Fruit fly (Drosophila melanogaster) whole organism, embryonic: ENCODE measurements around the gene CG11550.

Source experiments
- ATbp ChIP-seq: fragments of 200-800 bp; sonication (Bioruptor generic); optimal IDR thresholded peaks from 2 replicates; lab custom pipeline; 2017; ENCODE audit warnings: missing biosample characterization, mild to moderate bottlenecking, missing genetic modification characterization, missing genetic modification reagents
- Adf1 ChIP-seq: fragments of 200-800 bp; sonication (Bioruptor generic); IDR thresholded peaks from 2 replicates; pipeline ENCODE4 v1.3.6; 2022; ENCODE audit warnings: missing biosample characterization, missing genetic modification characterization
- Antp ChIP-seq: fragments of 200-800 bp; sonication (Bioruptor generic); optimal IDR thresholded peaks from 3 replicates; lab custom pipeline; 2016; ENCODE audit warnings: missing biosample characterization, missing genetic modification characterization
- Asciz ChIP-seq: fragments of 200-800 bp; sonication (Bioruptor generic); optimal IDR thresholded peaks from 2 replicates; lab custom pipeline; 2017; ENCODE audit warnings: missing biosample characterization, mild to moderate bottlenecking, missing genetic modification characterization, missing genetic modification reagents
- CG10959 ChIP-seq: fragments of 200-800 bp; sonication (Bioruptor generic); IDR thresholded peaks from 2 replicates; pipeline ENCODE4 v1.3.6; 2022; ENCODE audit warnings: missing biosample characterization, missing genetic modification characterization
- CG11456 ChIP-seq: fragments of 200-800 bp; sonication (Bioruptor generic); IDR thresholded peaks from 3 replicates; pipeline ENCODE4 v1.3.6; 2022; ENCODE audit warnings: missing biosample characterization, missing genetic modification characterization
- CG12155 ChIP-seq: fragments of 200-800 bp; sonication (Bioruptor generic); optimal IDR thresholded peaks from 3 replicates; lab custom pipeline; 2016; ENCODE audit warnings: missing biosample characterization, missing genetic modification characterization
- CG12391 ChIP-seq: fragments of 200-800 bp; sonication (Bioruptor generic); optimal IDR thresholded peaks from 3 replicates; lab custom pipeline; 2018; ENCODE audit warnings: missing biosample characterization, mild to moderate bottlenecking, missing genetic modification characterization, moderate library complexity
- CG17359 ChIP-seq: fragments of 200-800 bp; sonication (Bioruptor generic); optimal IDR thresholded peaks from 3 replicates; lab custom pipeline; 2018; ENCODE audit warnings: missing biosample characterization, mild to moderate bottlenecking, missing genetic modification characterization, moderate library complexity
- CG17361 ChIP-seq: fragments of 200-800 bp; sonication (Bioruptor generic); IDR thresholded peaks from 3 replicates; pipeline ENCODE4 v1.3.6; 2022; ENCODE audit warnings: missing biosample characterization, missing genetic modification characterization
- CG2875 ChIP-seq: fragments of 200-800 bp; sonication (Bioruptor generic); optimal IDR thresholded peaks from 2 replicates; lab custom pipeline; 2017; ENCODE audit warnings: missing biosample characterization, mild to moderate bottlenecking, missing genetic modification characterization, missing genetic modification reagents
- CG4360 ChIP-seq: fragments of 200-800 bp; sonication (Bioruptor generic); IDR thresholded peaks from 2 replicates; pipeline ENCODE4 v1.3.6; 2022; ENCODE audit warnings: missing biosample characterization, missing genetic modification characterization
- CG5953 ChIP-seq: fragments of 200-800 bp; sonication (Bioruptor generic); IDR thresholded peaks from 2 replicates; pipeline ENCODE4 v1.3.6; 2022; ENCODE audit warnings: missing biosample characterization, missing genetic modification characterization
- CG6175 ChIP-seq: fragments of 200-800 bp; sonication (Bioruptor generic); IDR thresholded peaks from 3 replicates; pipeline ENCODE4 v1.3.6; 2022; ENCODE audit warnings: missing biosample characterization, missing genetic modification characterization
- CG7271 ChIP-seq: fragments of 200-800 bp; sonication (Bioruptor generic); optimal IDR thresholded peaks from 2 replicates; lab custom pipeline; 2018; ENCODE audit warnings: missing biosample characterization, mild to moderate bottlenecking, missing genetic modification characterization, moderate library complexity
- CG7839 ChIP-seq: fragments of 200-800 bp; sonication (Bioruptor generic); optimal IDR thresholded peaks from 3 replicates; lab custom pipeline; 2018; ENCODE audit warnings: missing biosample characterization, mild to moderate bottlenecking, missing genetic modification characterization, moderate library complexity
- CG8924 ChIP-seq: fragments of 200-800 bp; optimal IDR thresholded peaks from 3 replicates; lab custom pipeline; 2019; ENCODE audit warnings: missing biosample characterization, mild to moderate bottlenecking, missing genetic modification characterization, moderate library complexity
- CG9727 ChIP-seq: fragments of 200-800 bp; sonication (Bioruptor generic); optimal IDR thresholded peaks from 3 replicates; lab custom pipeline; 2017; ENCODE audit warnings: missing biosample characterization, mild to moderate bottlenecking, missing genetic modification characterization
- CG9932 ChIP-seq: fragments of 200-800 bp; sonication (Bioruptor generic); IDR thresholded peaks from 2 replicates; pipeline ENCODE4 v1.3.6; 2022; ENCODE audit warnings: missing biosample characterization, missing genetic modification characterization
- Fer1 ChIP-seq: fragments of 200-800 bp; sonication (Bioruptor generic); optimal IDR thresholded peaks from 2 replicates; lab custom pipeline; 2017; ENCODE audit warnings: missing biosample characterization, mild to moderate bottlenecking, missing genetic modification characterization
- Gug ChIP-seq: fragments of 200-800 bp; sonication (Bioruptor generic); IDR thresholded peaks from 4 replicates; pipeline ENCODE4 v1.3.6; 2022; ENCODE audit warnings: missing biosample characterization, missing genetic modification characterization
- Hmr ChIP-seq: fragments of 200-800 bp; sonication (Bioruptor generic); optimal IDR thresholded peaks from 3 replicates; lab custom pipeline; 2017; ENCODE audit warnings: mild to moderate bottlenecking, missing biosample characterization, missing genetic modification reagents, missing genetic modification characterization
- Med ChIP-seq: fragments of 200-800 bp; sonication (Bioruptor generic); peaks from one replicate; lab custom pipeline; 2016; ENCODE audit warnings: missing biosample characterization, missing genetic modification characterization, mild to moderate bottlenecking, inconsistent platforms, moderate library complexity
- Meics ChIP-seq: fragments of 200-800 bp; sonication (Bioruptor generic); optimal IDR thresholded peaks from 2 replicates; lab custom pipeline; 2017; ENCODE audit warnings: missing biosample characterization, mild to moderate bottlenecking, missing genetic modification characterization
- Oli ChIP-seq: fragments of 200-800 bp; sonication (Bioruptor generic); optimal IDR thresholded peaks from 2 replicates; lab custom pipeline; 2018; ENCODE audit warnings: missing biosample characterization, mild to moderate bottlenecking, missing genetic modification characterization, moderate library complexity
- Pdp1 ChIP-seq, 2 experiments: fragments of 200-800 bp; sonication (Bioruptor generic); optimal IDR thresholded peaks; 3 replicates each; lab custom pipeline; 2016; ENCODE audit warnings: missing biosample characterization in 2 of 2, missing genetic modification characterization in 2 of 2, mild to moderate bottlenecking in 1 of 2, moderate library complexity in 1 of 2
- Poxn ChIP-seq: fragments of 200-800 bp; sonication (Bioruptor generic); IDR thresholded peaks from 2 replicates; pipeline ENCODE4 v1.3.6; 2022; ENCODE audit warnings: missing biosample characterization, missing genetic modification characterization
- Ptx1 ChIP-seq: fragments of 200-800 bp; sonication (Bioruptor generic); IDR thresholded peaks from 2 replicates; pipeline ENCODE4 v1.3.6; 2022; ENCODE audit warnings: missing biosample characterization, missing genetic modification characterization
- Side ChIP-seq: fragments of 200-800 bp; sonication (Bioruptor generic); optimal IDR thresholded peaks from 2 replicates; lab custom pipeline; 2016; ENCODE audit warnings: missing biosample characterization, missing genetic modification characterization
- Six4 ChIP-seq: fragments of 200-800 bp; sonication (Bioruptor generic); optimal IDR thresholded peaks from 2 replicates; lab custom pipeline; 2016; ENCODE audit warnings: missing biosample characterization, missing genetic modification characterization
- Sox102F ChIP-seq: fragments of 200-800 bp; sonication (Bioruptor generic); optimal IDR thresholded peaks from 2 replicates; lab custom pipeline; 2018; ENCODE audit warnings: missing biosample characterization, mild to moderate bottlenecking, missing genetic modification characterization, moderate library complexity
- Ssrp ChIP-seq: fragments of 200-800 bp; sonication (Bioruptor generic); optimal IDR thresholded peaks from 2 replicates; lab custom pipeline; 2018; ENCODE audit warnings: missing biosample characterization, mild to moderate bottlenecking, missing genetic modification characterization, moderate library complexity
- Trl ChIP-seq, 3 experiments: fragments of >200 bp in 2 of 3; fragments of 200-800 bp in 1 of 3; sonication (Bioruptor generic) in 1 of 3; optimal IDR thresholded peaks; 2 replicates in 1 of 3; 3 replicates in 2 of 3; lab custom pipeline; 2016 to 2017; ENCODE audit warnings: missing biosample characterization in 1 of 3, missing genetic modification characterization in 1 of 3
- ato ChIP-seq: fragments of 200-800 bp; sonication (Bioruptor generic); IDR thresholded peaks from 2 replicates; pipeline ENCODE4 v1.3.6; 2022; ENCODE audit warnings: missing biosample characterization, missing genetic modification characterization; ENCODE audit not compliant: partially characterized antibody
- bcd ChIP-seq: fragments of 200-800 bp; sonication (Bioruptor generic); optimal IDR thresholded peaks from 2 replicates; lab custom pipeline; 2017; ENCODE audit warnings: missing biosample characterization, mild to moderate bottlenecking, missing genetic modification characterization
- bsh ChIP-seq, 2 experiments: fragments of 200-800 bp; sonication (Bioruptor generic); optimal IDR thresholded peaks; 2 replicates each; lab custom pipeline; 2017 to 2018; ENCODE audit warnings: mild to moderate bottlenecking in 2 of 2, missing biosample characterization in 2 of 2, missing genetic modification characterization in 2 of 2, moderate library complexity in 1 of 2
- dmrt99B ChIP-seq: fragments of 200-800 bp; sonication (Bioruptor generic); optimal IDR thresholded peaks from 2 replicates; lab custom pipeline; 2018; ENCODE audit warnings: missing biosample characterization, mild to moderate bottlenecking, missing genetic modification characterization, moderate library complexity
- exex ChIP-seq: fragments of 200-800 bp; sonication (Bioruptor generic); optimal IDR thresholded peaks from 4 replicates; lab custom pipeline; 2018; ENCODE audit warnings: missing biosample characterization, mild to moderate bottlenecking, missing genetic modification characterization, moderate library complexity
- gem ChIP-seq: fragments of 200-800 bp; sonication (Bioruptor generic); optimal IDR thresholded peaks from 2 replicates; lab custom pipeline; 2019; ENCODE audit warnings: missing biosample characterization, mild to moderate bottlenecking, missing genetic modification characterization, moderate library complexity
- grau ChIP-seq: fragments of 200-800 bp; optimal IDR thresholded peaks from 3 replicates; lab custom pipeline; 2019; ENCODE audit warnings: missing biosample characterization, mild to moderate bottlenecking, missing genetic modification characterization, moderate library complexity
- onecut ChIP-seq: fragments of 200-800 bp; sonication (Bioruptor generic); IDR thresholded peaks from 2 replicates; pipeline ENCODE4 v1.3.6; 2022; ENCODE audit warnings: missing biosample characterization, missing genetic modification characterization
- org-1 ChIP-seq: fragments of 200-800 bp; sonication (Bioruptor generic); optimal IDR thresholded peaks from 2 replicates; lab custom pipeline; 2017; ENCODE audit warnings: missing biosample characterization, missing genetic modification characterization
- phol ChIP-seq: fragments of 200-800 bp; sonication (Bioruptor generic); optimal IDR thresholded peaks from 3 replicates; lab custom pipeline; 2018; ENCODE audit warnings: missing biosample characterization, mild to moderate bottlenecking, missing genetic modification characterization, moderate library complexity
- pnt ChIP-seq: fragments of 200-800 bp; sonication (Bioruptor generic); optimal IDR thresholded peaks from 3 replicates; lab custom pipeline; 2016; ENCODE audit warnings: missing biosample characterization, missing genetic modification characterization
- sc ChIP-seq, 3 experiments: fragments of >200 bp in 2 of 3; fragments of 200-800 bp in 1 of 3; sonication (Bioruptor generic) in 1 of 3; optimal IDR thresholded peaks; 2 replicates in 2 of 3; 3 replicates in 1 of 3; lab custom pipeline; 2017; ENCODE audit warnings: mild to moderate bottlenecking in 1 of 3, missing biosample characterization in 1 of 3, missing genetic modification characterization in 1 of 3, missing genetic modification reagents in 1 of 3
- sisA ChIP-seq: fragments of 200-800 bp; sonication (Bioruptor generic); IDR thresholded peaks from 2 replicates; pipeline ENCODE4 v1.3.6; 2022; ENCODE audit warnings: missing biosample characterization, missing genetic modification characterization
- toy ChIP-seq: fragments of 200-800 bp; sonication (Bioruptor generic); IDR thresholded peaks from 2 replicates; pipeline ENCODE4 v1.3.6; 2022; ENCODE audit warnings: missing biosample characterization, missing genetic modification characterization

The CG11550 gene

DNA sequence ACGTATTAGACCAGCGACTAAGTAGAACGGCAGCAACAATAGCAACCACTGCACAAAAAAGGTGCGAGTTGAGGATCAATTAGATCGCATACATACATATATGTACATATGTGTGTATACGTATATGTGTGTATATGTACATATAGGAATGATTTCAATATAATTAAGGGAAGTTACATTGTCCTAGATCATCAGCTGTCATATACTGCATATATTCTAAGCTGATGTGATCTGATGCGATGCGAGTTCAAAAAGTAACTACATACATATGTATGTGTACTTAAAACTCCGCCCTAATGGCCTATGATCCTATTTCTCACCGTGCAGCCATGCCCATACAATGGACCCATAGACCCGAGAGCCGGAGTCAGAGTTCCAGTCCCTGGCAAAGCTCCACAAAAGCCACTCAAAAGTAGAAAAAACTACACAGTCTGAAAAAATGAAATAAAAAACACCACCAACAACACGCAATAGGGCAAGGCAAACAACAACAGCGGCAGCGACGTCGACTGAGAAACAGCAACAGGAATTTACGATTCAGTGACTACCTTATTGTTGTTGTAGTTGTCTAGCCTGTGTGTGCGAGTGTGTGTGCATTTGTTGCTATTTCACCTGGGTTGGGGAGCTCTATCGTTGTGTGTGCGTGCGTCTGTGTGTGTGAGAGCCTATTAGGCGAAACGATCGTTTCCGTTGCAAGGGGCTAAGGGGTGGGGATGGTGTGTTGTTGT, 43.7 kb upstream of the CG11550 start (continued):
- 0 out of 4 replicates have a peak, but pooled peaks have one; percentile 4 for TF ChIP-seq Gug (GFP tag; lab: Robert Waterston, UW)
- TF ChIP-seq bsh (GFP tag; optimal IDR thresholded peaks at IDR 0.05; lab: Kevin White, UChicago), result peak; percentile 27 to 59
- peak; percentile 37 for TF ChIP-seq Meics (GFP tag; lab: Kevin White, UChicago)
- peak; percentile 99 for TF ChIP-seq CG4360 (GFP tag; lab: Robert Waterston, UW)
- no peak for TF ChIP-seq Antp (GFP tag; lab: Kevin White, UChicago)
- TF ChIP-seq CG10959, result no peak
- TF ChIP-seq CG7839, result peak; percentile 34
- TF ChIP-seq Six4 (GFP tag; lab: Kevin White, UChicago), result peak; percentile 11
- no peak for TF ChIP-seq CG7271 (tag; lab: Kevin White, UChicago)
- TF ChIP-seq Sox102F (GFP tag; lab: Kevin White, UChicago), result peak; percentile 37
- TF ChIP-seq CG17361 (GFP tag; lab: Robert Waterston, UW), result peak; percentile 52; the same call in 1 of the 3 replicates
- no peak for TF ChIP-seq Asciz
- TF ChIP-seq dmrt99B (tag; lab: Kevin White, UChicago), result peak; percentile 21
- no peak for TF ChIP-seq Fer1 (GFP tag; lab: Kevin White, UChicago)
- TF ChIP-seq CG12155 (GFP tag; lab: Kevin White, UChicago), result peak; percentile 17
- TF ChIP-seq gem, result peak; percentile 54
- peak; percentile 7; the same call in 1 of the 2 replicates for TF ChIP-seq CG9932 (GFP tag; lab: Robert Waterston, UW)
- TF ChIP-seq ATbp (GFP tag; lab: Kevin White, UChicago), result no peak
- TF ChIP-seq CG2875 (GFP tag; lab: Kevin White, UChicago), result no peak
- peak in 1 of 2 experiments; percentile 24 for TF ChIP-seq Trl (optimal IDR thresholded peaks at IDR 0.05; lab: Kevin White, UChicago)
- TF ChIP-seq Trl (GFP tag; optimal IDR thresholded peaks at IDR 0.05; lab: Kevin White, UChicago), result no peak
- no peak for TF ChIP-seq pnt (GFP tag; lab: Kevin White, UChicago)
- TF ChIP-seq Adf1 (GFP tag; lab: Robert Waterston, UW), result peak; percentile 84
- TF ChIP-seq toy (GFP tag; lab: Robert Waterston, UW), result no peak
- TF ChIP-seq CG5953, result no peak
- TF ChIP-seq Ssrp (tag; lab: Kevin White, UChicago), result peak; percentile 26
- TF ChIP-seq sisA (GFP tag; lab: Robert Waterston, UW), result 0 out of 2 replicates have a peak, but pooled peaks have one; percentile 20
- TF ChIP-seq CG12391 (tag; lab: Kevin White, UChicago), result peak; percentile 44
- no peak for TF ChIP-seq Poxn (GFP tag; lab: Robert Waterston, UW)
- peak in 1 of 2 experiments; percentile 32 for TF ChIP-seq Pdp1 (GFP tag; optimal IDR thresholded peaks at IDR 0.05; lab: Kevin White, UChicago)
- TF ChIP-seq Med, result peak; percentile 81
- peak; percentile 9 for TF ChIP-seq Side (GFP tag; lab: Kevin White, UChicago)
- TF ChIP-seq sc (optimal IDR thresholded peaks at IDR 0.05; lab: Kevin White, UChicago), result no peak
- TF ChIP-seq sc (GFP tag; optimal IDR thresholded peaks at IDR 0.05; lab: Kevin White, UChicago), result no peak
- peak; percentile 4 for TF ChIP-seq Hmr (GFP tag; lab: Kevin White, UChicago)
- TF ChIP-seq bcd (GFP tag; lab: Kevin White, UChicago), result peak; percentile 15
- peak; percentile 12 for TF ChIP-seq grau (tag; lab: Kevin White, UChicago)
- TF ChIP-seq CG6175, result 0 out of 3 replicates have a peak, but pooled peaks have one; percentile 14
- TF ChIP-seq ato (GFP tag; lab: Robert Waterston, UW), result no peak
- TF ChIP-seq Oli (tag; lab: Kevin White, UChicago), result peak; percentile 40
- TF ChIP-seq CG9727 (GFP tag; lab: Kevin White, UChicago), result peak; percentile 46
- peak; percentile 3 for TF ChIP-seq CG17359 (tag; lab: Kevin White, UChicago)
- peak; percentile 50 for TF ChIP-seq phol (tag; lab: Kevin White, UChicago)
- TF ChIP-seq CG11456 (GFP tag; lab: Robert Waterston, UW), result no peak
- peak; percentile 28 for TF ChIP-seq org-1 (GFP tag; lab: Kevin White, UChicago)
- peak; percentile 35 for TF ChIP-seq CG8924
- TF ChIP-seq Ptx1 (GFP tag; lab: Robert Waterston, UW), result peak; percentile 35; the same call in 1 of the 2 replicates
- no peak for TF ChIP-seq onecut (GFP tag; lab: Robert Waterston, UW)
- no peak for TF ChIP-seq exex (tag; lab: Kevin White, UChicago)
